Fruit fly (Drosophila melanogaster) whole organism, adult: ENCODE measurements around the gene Bx.

ENCODE experiments used
- CG11617 ChIP-seq: fragments of 200-800 bp; sonication (Bioruptor generic); optimal IDR thresholded peaks from 2 replicates; lab custom pipeline; 2017; ENCODE audit warnings: mild to moderate bottlenecking, missing biosample characterization, missing genetic modification reagents, missing genetic modification characterization
- CG12768 ChIP-seq: fragments of 200-800 bp; sonication (Bioruptor generic); optimal IDR thresholded peaks from 2 replicates; lab custom pipeline; 2017; ENCODE audit warnings: missing biosample characterization, missing genetic modification characterization, mild to moderate bottlenecking, moderate library complexity, missing genetic modification reagents
- CG1620 ChIP-seq: fragments of 200-800 bp; sonication (Bioruptor generic); optimal IDR thresholded peaks from 2 replicates; lab custom pipeline; 2016; ENCODE audit warnings: missing biosample characterization, missing genetic modification characterization
- CG33017 ChIP-seq: fragments of 200-800 bp; sonication (Bioruptor generic); optimal IDR thresholded peaks from 2 replicates; lab custom pipeline; 2018; ENCODE audit warnings: missing biosample characterization, mild to moderate bottlenecking, missing genetic modification characterization, moderate library complexity
- CG7045 ChIP-seq: fragments of 200-800 bp; sonication (Bioruptor generic); optimal IDR thresholded peaks from 2 replicates; lab custom pipeline; 2017; ENCODE audit warnings: missing biosample characterization, mild to moderate bottlenecking, missing genetic modification characterization
- Clk ChIP-seq: fragments of 200-800 bp; sonication (Bioruptor generic); optimal IDR thresholded peaks from 2 replicates; lab custom pipeline; 2017; ENCODE audit warnings: missing biosample characterization, missing genetic modification characterization
- bab1 ChIP-seq: fragments of 200-800 bp; sonication (Bioruptor generic); optimal IDR thresholded peaks from 3 replicates; lab custom pipeline; 2019; ENCODE audit warnings: missing biosample characterization, mild to moderate bottlenecking, missing genetic modification characterization, moderate library complexity
- cic ChIP-seq: fragments of 200-800 bp; sonication (Bioruptor generic); optimal IDR thresholded peaks from 2 replicates; lab custom pipeline; 2017; ENCODE audit warnings: missing biosample characterization, mild to moderate bottlenecking, missing genetic modification characterization, moderate library complexity
- pad ChIP-seq: fragments of 200-800 bp; sonication (Bioruptor generic); optimal IDR thresholded peaks from 3 replicates; lab custom pipeline; 2017; ENCODE audit warnings: missing biosample characterization, missing genetic modification characterization, mild to moderate bottlenecking, moderate library complexity, missing genetic modification reagents
- tj ChIP-seq: fragments of 200-800 bp; sonication (Bioruptor generic); optimal IDR thresholded peaks from 3 replicates; lab custom pipeline; 2017; ENCODE audit warnings: missing biosample characterization, mild to moderate bottlenecking, missing genetic modification characterization, moderate library complexity
- toe ChIP-seq: fragments of 200-800 bp; sonication (Bioruptor generic); optimal IDR thresholded peaks from 2 replicates; lab custom pipeline; 2016; ENCODE audit warnings: missing biosample characterization, missing genetic modification characterization

DNA sequence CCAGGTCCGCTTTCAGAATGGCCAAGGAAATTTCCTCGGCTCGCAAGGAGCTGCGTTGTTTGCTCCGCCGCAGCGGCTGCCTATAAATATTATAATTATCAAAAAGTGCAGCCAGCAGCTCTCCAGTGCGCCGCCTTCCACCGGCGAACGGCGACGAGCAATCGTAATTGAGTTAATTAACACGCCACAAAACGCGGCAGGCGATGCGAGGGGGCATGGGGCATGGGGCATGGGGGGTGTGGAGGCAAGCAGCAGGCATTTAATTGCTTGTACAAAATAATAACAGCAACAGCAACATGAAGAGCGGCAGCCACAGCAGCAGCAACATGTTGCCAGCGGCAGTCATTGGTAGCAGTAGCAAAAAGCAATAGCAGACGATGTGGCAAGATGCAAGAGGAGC lies 35.5 kb downstream of the Bx start:
- TF ChIP-seq CG33017 (tag; lab: Kevin White, UChicago) (no peak), CG11617 (GFP tag; lab: Kevin White, UChicago) (no peak), CG7045 (GFP tag; lab: Kevin White, UChicago) (no peak), CG12768 (GFP tag; lab: Kevin White, UChicago) (no peak), toe (GFP tag; lab: Kevin White, UChicago) (no peak), pad (GFP tag; lab: Kevin White, UChicago) (no peak), tj (GFP tag; lab: Kevin White, UChicago) (no peak), CG1620 (no peak), Clk (GFP tag; lab: Kevin White, UChicago) (no peak), cic (GFP tag; lab: Kevin White, UChicago) (no peak), bab1 (GFP tag; lab: Kevin White, UChicago) (no peak)
